Fruit fly (Drosophila melanogaster): ENCODE measurements around the gene wake.

wake gene

dm6 chr3R:22690311-22690710 lies 50.7 kb downstream of the wake start, which contains the start of the genes wfs1 and Nup133 (continued):
- TF ChIP-seq Stat92E (GFP tag; optimal IDR thresholded peaks at IDR 0.05) (peak in 1 of 3 experiments; percentile 57), CG8359 (GFP tag; optimal IDR thresholded peaks at IDR 0.05; ENCODE audit: borderline replicate concordance) (peak; percentile 29), TFAM (GFP tag; optimal IDR thresholded peaks at IDR 0.05) (no peak), CG7556 (GFP tag; optimal IDR thresholded peaks at IDR 0.05) (no peak), CG13123 (GFP tag; optimal IDR thresholded peaks at IDR 0.05) (peak; percentile 76), lola (GFP tag; optimal IDR thresholded peaks at IDR 0.05) (peak in 1 of 3 experiments; percentile 87), HHEX (GFP tag; optimal IDR thresholded peaks at IDR 0.05) (peak; percentile 49), CG9727 (GFP tag; optimal IDR thresholded peaks at IDR 0.05) (peak; percentile 86), CG10462 (GFP tag; optimal IDR thresholded peaks at IDR 0.05) (peak; percentile 32), CG3407 (GFP tag; optimal IDR thresholded peaks at IDR 0.05) (peak; percentile 55), disco-r (GFP tag; optimal IDR thresholded peaks at IDR 0.05) (no peak), CrebB (tag; optimal IDR thresholded peaks at IDR 0.05) (peak; percentile 28), croc (GFP tag; conservative IDR thresholded peaks at IDR 0.05) (peak; percentile 13; the same call in 1 of the 3 replicates), phol (tag; optimal IDR thresholded peaks at IDR 0.05) (peak; percentile 87), cg (GFP tag; optimal IDR thresholded peaks at IDR 0.05) (peak; percentile 18), CG4820 (GFP tag; optimal IDR thresholded peaks at IDR 0.05) (peak; percentile 63), CG8388 (GFP tag; optimal IDR thresholded peaks at IDR 0.05) (peak; percentile 80), Hr51 (GFP tag; optimal IDR thresholded peaks at IDR 0.05) (peak; percentile 20 to 86), CG42726 (GFP tag; IDR thresholded peaks at IDR 0.05; ENCODE audit: partially characterized antibody) (no peak), sisA (GFP tag; IDR thresholded peaks at IDR 0.05) (peak; percentile 44; the same call in 1 of the 2 replicates), B-H2 (GFP tag; optimal IDR thresholded peaks at IDR 0.05) (peak; percentile 77), ase (GFP tag; IDR thresholded peaks at IDR 0.05) (no peak), CG9609 (GFP tag; optimal IDR thresholded peaks at IDR 0.05) (no peak), Taf1 (GFP tag; IDR thresholded peaks at IDR 0.05) (no peak), CG16815 (GFP tag; optimal IDR thresholded peaks at IDR 0.05) (peak; percentile 37), Nf-YB (GFP tag; optimal IDR thresholded peaks at IDR 0.05) (peak; percentile 61), CG17361 (GFP tag; IDR thresholded peaks at IDR 0.05) (no peak; the same call in 1 of the 3 replicates), z (GFP tag; IDR thresholded peaks at IDR 0.05) (no peak), dm (GFP tag; optimal IDR thresholded peaks at IDR 0.05) (no peak), hb (GFP tag; IDR thresholded peaks at IDR 0.05; ENCODE audit: partially characterized antibody) (peak; percentile 49; the same call in 1 of the 3 replicates), sr (GFP tag; IDR thresholded peaks at IDR 0.05) (no peak), Ada2b (GFP tag; IDR thresholded peaks at IDR 0.05) (peak; percentile 43; the same call in 1 of the 2 replicates), CG32532 (GFP tag; IDR thresholded peaks at IDR 0.05) (peak; percentile 66; the same call in 1 of the 2 replicates), CG4328 (GFP tag; optimal IDR thresholded peaks at IDR 0.05) (peak; percentile 62), odd (GFP tag; optimal IDR thresholded peaks at IDR 0.05) (no peak), CG8924 (tag; optimal IDR thresholded peaks at IDR 0.05) (peak; percentile 91), CG5953 (GFP tag; IDR thresholded peaks at IDR 0.05) (no peak), Dfd (GFP tag; optimal IDR thresholded peaks at IDR 0.05) (no peak), CG9932 (GFP tag; IDR thresholded peaks at IDR 0.05) (peak; percentile 81), CG11696 (GFP tag; IDR thresholded peaks at IDR 0.05) (no peak), CG12659 (GFP tag; optimal IDR thresholded peaks at IDR 0.05) (peak; percentile 82), kay (GFP tag; optimal IDR thresholded peaks at IDR 0.05) (peak; percentile 55), CG6654 (GFP tag; optimal IDR thresholded peaks at IDR 0.05) (no peak), HmgD (GFP tag; optimal IDR thresholded peaks at IDR 0.05) (no peak), Dp (GFP tag; optimal IDR thresholded peaks at IDR 0.05) (peak; percentile 35), cad (GFP tag; optimal IDR thresholded peaks at IDR 0.05) (no peak), Ets65A (GFP tag) (no peak), CG30020 (tag; optimal IDR thresholded peaks at IDR 0.05) (no peak), otp (GFP tag; IDR thresholded peaks at IDR 0.05) (no peak), CG30403 (GFP tag; optimal IDR thresholded peaks at IDR 0.05) (peak; percentile 84)
